Fruit fly (Drosophila melanogaster): ENCODE data around the gene Alp12.

Alp12 gene

dm6 chr2L:19462898-19463297 lies 39.0 kb downstream of the Alp12 start (continued):
- peak in 1 of 2 experiments; percentile 7 for TF ChIP-seq Trl (optimal IDR thresholded peaks at IDR 0.05)
- no peak for TF ChIP-seq Trl (GFP tag; optimal IDR thresholded peaks at IDR 0.05)
- TF ChIP-seq Nf-YC (tag; optimal IDR thresholded peaks at IDR 0.05), result peak; percentile 93
- TF ChIP-seq maf-S (GFP tag; optimal IDR thresholded peaks at IDR 0.05), result no peak
- 0 out of 2 replicates have a peak, but pooled peaks have one; percentile 5 for TF ChIP-seq Drgx (GFP tag; IDR thresholded peaks at IDR 0.05)
- no peak for TF ChIP-seq jing (GFP tag; optimal IDR thresholded peaks at IDR 0.05)
- no peak for TF ChIP-seq tup (GFP tag; optimal IDR thresholded peaks at IDR 0.05)
- TF ChIP-seq eyg (GFP tag; optimal IDR thresholded peaks at IDR 0.05), result no peak

dm6 chr2L:19463405-19463804 lies 39.6 kb downstream of the Alp12 start:
- TF ChIP-seq sqz (GFP tag; optimal IDR thresholded peaks at IDR 0.05) (no peak), gt (GFP tag; IDR thresholded peaks at IDR 0.05) (no peak), Sox100B (GFP tag; optimal IDR thresholded peaks at IDR 0.05) (peak; percentile 58), pum (GFP tag; optimal IDR thresholded peaks at IDR 0.05) (no peak), row (GFP tag; IDR thresholded peaks at IDR 0.05) (0 out of 3 replicates have a peak, but pooled peaks have one; percentile 20), lilli (GFP tag; optimal IDR thresholded peaks at IDR 0.05) (no peak), CG30403 (GFP tag; optimal IDR thresholded peaks at IDR 0.05) (peak; percentile 12), CG14710 (tag; optimal IDR thresholded peaks at IDR 0.05) (peak; percentile 8), Dfd (GFP tag; optimal IDR thresholded peaks at IDR 0.05) (no peak), CG7556 (GFP tag; optimal IDR thresholded peaks at IDR 0.05) (peak; percentile 59), CG18262 (tag; optimal IDR thresholded peaks at IDR 0.05) (peak; percentile 57), bsh (GFP tag; optimal IDR thresholded peaks at IDR 0.05) (no peak), zfh2 (GFP tag; optimal IDR thresholded peaks at IDR 0.05) (no peak), Aef1 (GFP tag; IDR thresholded peaks at IDR 0.05) (no peak), CG12659 (GFP tag; optimal IDR thresholded peaks at IDR 0.05) (no peak), dmrt99B (tag; optimal IDR thresholded peaks at IDR 0.05) (peak; percentile 7), CG18764 (GFP tag; optimal IDR thresholded peaks at IDR 0.05) (no peak), CG32532 (GFP tag; IDR thresholded peaks at IDR 0.05) (no peak), Mad (GFP tag; optimal IDR thresholded peaks at IDR 0.05) (no peak), az2 (GFP tag; optimal IDR thresholded peaks at IDR 0.05) (peak; percentile 0), CG31441 (GFP tag; IDR thresholded peaks at IDR 0.05) (peak; percentile 34; the same call in 1 of the 2 replicates), tap (tag; optimal IDR thresholded peaks at IDR 0.05) (no peak), CG33213 (GFP tag; optimal IDR thresholded peaks at IDR 0.05) (no peak), CG32767 (GFP tag; IDR thresholded peaks at IDR 0.05) (no peak), kni (GFP tag; optimal IDR thresholded peaks at IDR 0.05) (no peak), CoRest (tag; optimal IDR thresholded peaks at IDR 0.05) (peak; percentile 36), CG18599 (GFP tag; optimal IDR thresholded peaks at IDR 0.05) (peak; percentile 19), Hr3 (GFP tag; optimal IDR thresholded peaks at IDR 0.05) (peak; percentile 6), CG3726 (GFP tag; IDR thresholded peaks at IDR 0.05) (no peak), pnt (GFP tag; optimal IDR thresholded peaks at IDR 0.05) (no peak), jumu (GFP tag; optimal IDR thresholded peaks at IDR 0.05) (no peak), chinmo (GFP tag; IDR thresholded peaks at IDR 0.05; ENCODE audit: partially characterized antibody) (no peak), CG2678 (tag; optimal IDR thresholded peaks at IDR 0.05) (peak; percentile 44), crp (GFP tag; optimal IDR thresholded peaks at IDR 0.05) (no peak), fu2 (GFP tag; optimal IDR thresholded peaks at IDR 0.05) (no peak), Med (GFP tag) (no peak), sc (optimal IDR thresholded peaks at IDR 0.05) (no peak), sc (GFP tag; optimal IDR thresholded peaks at IDR 0.05) (peak; percentile 2), Xrp1 (GFP tag; IDR thresholded peaks at IDR 0.05) (no peak; the same call in 1 of the 2 replicates), emc (GFP tag; optimal IDR thresholded peaks at IDR 0.05) (no peak), CG15601 (tag; optimal IDR thresholded peaks at IDR 0.05) (no peak), grau (tag; optimal IDR thresholded peaks at IDR 0.05) (peak; percentile 8), CG9932 (GFP tag; IDR thresholded peaks at IDR 0.05) (no peak)

Data from whole organism, embryonic.